Fruit fly (Drosophila melanogaster) whole organism, embryonic: ENCODE measurements around the gene CG33647.
A peak's percentile ranks its signal among the peaks of the same experiment; 100 is the strongest.

ENCODE experiments used
- Antp ChIP-seq: fragments of 200-800 bp; sonication (Bioruptor generic); optimal IDR thresholded peaks from 3 replicates; lab custom pipeline; 2016; ENCODE audit warnings: missing biosample characterization, missing genetic modification characterization
- Atf-2 ChIP-seq: fragments of 200-800 bp; sonication (Bioruptor generic); optimal IDR thresholded peaks from 2 replicates; lab custom pipeline; 2016; ENCODE audit warnings: missing biosample characterization, missing genetic modification characterization
- CG10462 ChIP-seq: fragments of 200-800 bp; sonication (Bioruptor generic); optimal IDR thresholded peaks from 2 replicates; lab custom pipeline; 2016; ENCODE audit warnings: missing biosample characterization, missing genetic modification characterization
- CG11247 ChIP-seq: fragments of 200-800 bp; sonication (Bioruptor generic); IDR thresholded peaks from 2 replicates; pipeline ENCODE4 v1.3.6; 2022; ENCODE audit warnings: missing biosample characterization, missing genetic modification characterization
- CG12071 ChIP-seq: fragments of 200-800 bp; sonication (Bioruptor generic); optimal IDR thresholded peaks from 3 replicates; lab custom pipeline; 2018; ENCODE audit warnings: missing biosample characterization, mild to moderate bottlenecking, missing genetic modification characterization
- CG14710 ChIP-seq: fragments of 200-800 bp; sonication (Bioruptor generic); optimal IDR thresholded peaks from 3 replicates; lab custom pipeline; 2019; ENCODE audit warnings: missing biosample characterization, mild to moderate bottlenecking, missing genetic modification characterization, moderate library complexity
- CG14965 ChIP-seq: fragments of 200-800 bp; sonication (Bioruptor generic); optimal IDR thresholded peaks from 2 replicates; lab custom pipeline; 2016; ENCODE audit warnings: missing biosample characterization, missing genetic modification characterization, borderline replicate concordance
- CG17186 ChIP-seq: fragments of 200-800 bp; sonication (Bioruptor generic); optimal IDR thresholded peaks from 3 replicates; lab custom pipeline; 2017; ENCODE audit warnings: missing biosample characterization, missing genetic modification reagents, missing genetic modification characterization
- CG2116 ChIP-seq: fragments of 200-800 bp; sonication (Bioruptor generic); optimal IDR thresholded peaks from 3 replicates; lab custom pipeline; 2018; ENCODE audit warnings: missing biosample characterization, mild to moderate bottlenecking, missing genetic modification characterization
- CG2199 ChIP-seq: fragments of 200-800 bp; sonication (Bioruptor generic); IDR thresholded peaks from 3 replicates; pipeline ENCODE4 v1.3.6; 2022; ENCODE audit warnings: missing biosample characterization, missing genetic modification characterization
- CG2712 ChIP-seq: fragments of 200-800 bp; optimal IDR thresholded peaks from 3 replicates; lab custom pipeline; 2019; ENCODE audit warnings: missing biosample characterization, mild to moderate bottlenecking, missing genetic modification characterization, moderate library complexity
- CG2889 ChIP-seq: fragments of 200-800 bp; sonication (Bioruptor generic); IDR thresholded peaks from 3 replicates; pipeline ENCODE4 v1.3.6; 2022; ENCODE audit warnings: missing biosample characterization, missing genetic modification characterization
- CG30403 ChIP-seq: fragments of 200-800 bp; sonication (Bioruptor generic); optimal IDR thresholded peaks from 3 replicates; lab custom pipeline; 2016; ENCODE audit warnings: missing biosample characterization, missing genetic modification characterization
- CG32532 ChIP-seq: fragments of 200-800 bp; sonication (Bioruptor generic); IDR thresholded peaks from 2 replicates; pipeline ENCODE4 v1.3.6; 2022; ENCODE audit warnings: missing biosample characterization, missing genetic modification characterization
- CG32772 ChIP-seq: fragments of 200-800 bp; sonication (Bioruptor generic); IDR thresholded peaks from 2 replicates; pipeline ENCODE4 v1.3.6; 2022; ENCODE audit warnings: missing biosample characterization, missing genetic modification characterization
- CG3281 ChIP-seq: fragments of 200-800 bp; sonication (Bioruptor generic); optimal IDR thresholded peaks from 3 replicates; lab custom pipeline; 2017; ENCODE audit warnings: missing biosample characterization, mild to moderate bottlenecking, missing genetic modification characterization
- CG3847 ChIP-seq: fragments of 200-800 bp; sonication (Bioruptor generic); IDR thresholded peaks from 2 replicates; pipeline ENCODE4 v1.3.6; 2022; ENCODE audit warnings: missing biosample characterization, missing genetic modification characterization
- CG4424 ChIP-seq: fragments of 200-800 bp; sonication (Bioruptor generic); optimal IDR thresholded peaks from 3 replicates; lab custom pipeline; 2016; ENCODE audit warnings: missing biosample characterization, missing genetic modification characterization
- Doc2 ChIP-seq: fragments of 200-800 bp; sonication (Bioruptor generic); IDR thresholded peaks from 2 replicates; pipeline ENCODE4 v1.3.6; 2022; ENCODE audit warnings: missing biosample characterization, missing genetic modification characterization
- Fer3 ChIP-seq: fragments of 200-800 bp; sonication (Bioruptor generic); optimal IDR thresholded peaks from 2 replicates; lab custom pipeline; 2018; ENCODE audit warnings: missing biosample characterization, mild to moderate bottlenecking, missing genetic modification characterization, moderate library complexity
- Hsf ChIP-seq: fragments of 200-800 bp; sonication (Bioruptor generic); optimal IDR thresholded peaks from 3 replicates; lab custom pipeline; 2016; ENCODE audit warnings: missing biosample characterization, missing genetic modification characterization
- Oaz ChIP-seq: fragments of 200-800 bp; sonication (Bioruptor generic); IDR thresholded peaks from 2 replicates; pipeline ENCODE4 v1.3.6; 2022; ENCODE audit warnings: missing biosample characterization, missing genetic modification characterization
- Oli ChIP-seq: fragments of 200-800 bp; sonication (Bioruptor generic); optimal IDR thresholded peaks from 2 replicates; lab custom pipeline; 2018; ENCODE audit warnings: missing biosample characterization, mild to moderate bottlenecking, missing genetic modification characterization, moderate library complexity
- Optix ChIP-seq: fragments of 200-800 bp; sonication (Bioruptor generic); IDR thresholded peaks from 3 replicates; pipeline ENCODE4 v1.3.6; 2022; ENCODE audit warnings: missing biosample characterization, missing genetic modification characterization
- Scr ChIP-seq: fragments of 200-800 bp; sonication (Bioruptor generic); IDR thresholded peaks from 2 replicates; pipeline ENCODE4 v1.3.6; 2022; ENCODE audit warnings: missing biosample characterization, missing genetic modification characterization; ENCODE audit not compliant: partially characterized antibody
- Side ChIP-seq: fragments of 200-800 bp; sonication (Bioruptor generic); optimal IDR thresholded peaks from 2 replicates; lab custom pipeline; 2016; ENCODE audit warnings: missing biosample characterization, missing genetic modification characterization
- Trl ChIP-seq, 3 experiments: fragments of >200 bp in 2 of 3; fragments of 200-800 bp in 1 of 3; sonication (Bioruptor generic) in 1 of 3; optimal IDR thresholded peaks; 2 replicates in 1 of 3; 3 replicates in 2 of 3; lab custom pipeline; 2016 to 2017; ENCODE audit warnings: missing biosample characterization in 1 of 3, missing genetic modification characterization in 1 of 3
- ac ChIP-seq: fragments of 200-800 bp; sonication (Bioruptor generic); optimal IDR thresholded peaks from 3 replicates; lab custom pipeline; 2017; ENCODE audit warnings: missing biosample characterization, mild to moderate bottlenecking, missing genetic modification characterization
- ap ChIP-seq: fragments of 200-800 bp; sonication (Bioruptor generic); IDR thresholded peaks from 2 replicates; pipeline ENCODE4 v1.3.6; 2022; ENCODE audit warnings: missing biosample characterization, missing genetic modification characterization
- bab2 ChIP-seq: fragments of 200-800 bp; sonication (Bioruptor generic); optimal IDR thresholded peaks from 2 replicates; lab custom pipeline; 2016; ENCODE audit warnings: missing biosample characterization, missing genetic modification characterization
- caup ChIP-seq: fragments of 200-800 bp; sonication (Bioruptor generic); optimal IDR thresholded peaks from 3 replicates; lab custom pipeline; 2017; ENCODE audit warnings: missing biosample characterization, mild to moderate bottlenecking, missing genetic modification characterization, moderate library complexity; ENCODE audit not compliant: severe bottlenecking
- crc ChIP-seq: fragments of 200-800 bp; sonication (Bioruptor generic); optimal IDR thresholded peaks from 2 replicates; lab custom pipeline; 2016; ENCODE audit warnings: missing biosample characterization, missing genetic modification characterization
- croc ChIP-seq: fragments of 200-800 bp; sonication (Bioruptor generic); conservative IDR thresholded peaks from 3 replicates; pipeline ENCODE4 v1.3.6; 2022; ENCODE audit warnings: missing biosample characterization, missing genetic modification characterization
- emc ChIP-seq: fragments of 200-800 bp; sonication (Bioruptor generic); optimal IDR thresholded peaks from 2 replicates; lab custom pipeline; 2016; ENCODE audit warnings: missing biosample characterization, missing genetic modification characterization
- eve ChIP-seq, 2 experiments: fragments of >200 bp; optimal IDR thresholded peaks; 2 replicates each; lab custom pipeline; 2017; ENCODE audit warnings: missing biosample characterization in 2 of 2, missing genetic modification characterization in 2 of 2
- grau ChIP-seq: fragments of 200-800 bp; optimal IDR thresholded peaks from 3 replicates; lab custom pipeline; 2019; ENCODE audit warnings: missing biosample characterization, mild to moderate bottlenecking, missing genetic modification characterization, moderate library complexity
- ham ChIP-seq: fragments of 200-800 bp; sonication (Bioruptor generic); IDR thresholded peaks from 2 replicates; pipeline ENCODE4 v1.3.6; 2022; ENCODE audit warnings: missing biosample characterization, missing genetic modification characterization
- ind ChIP-seq: fragments of 200-800 bp; sonication (Bioruptor generic); optimal IDR thresholded peaks from 3 replicates; lab custom pipeline; 2016; ENCODE audit warnings: missing biosample characterization, missing genetic modification characterization
- lab ChIP-seq: fragments of 200-800 bp; sonication (Bioruptor generic); optimal IDR thresholded peaks from 3 replicates; lab custom pipeline; 2017; ENCODE audit warnings: missing biosample characterization, missing genetic modification characterization, mild to moderate bottlenecking, moderate library complexity, missing genetic modification reagents
- lbe ChIP-seq: fragments of 200-800 bp; sonication (Bioruptor generic); optimal IDR thresholded peaks from 2 replicates; lab custom pipeline; 2016; ENCODE audit warnings: missing biosample characterization, mild to moderate bottlenecking, missing genetic modification characterization
- org-1 ChIP-seq: fragments of 200-800 bp; sonication (Bioruptor generic); optimal IDR thresholded peaks from 2 replicates; lab custom pipeline; 2017; ENCODE audit warnings: missing biosample characterization, missing genetic modification characterization
- pfk ChIP-seq: fragments of 200-800 bp; sonication (Bioruptor generic); optimal IDR thresholded peaks from 2 replicates; lab custom pipeline; 2018; ENCODE audit warnings: missing biosample characterization, mild to moderate bottlenecking, missing genetic modification characterization, moderate library complexity
- pita ChIP-seq: fragments of 200-800 bp; sonication (Bioruptor generic); optimal IDR thresholded peaks from 2 replicates; lab custom pipeline; 2017; ENCODE audit warnings: missing biosample characterization, mild to moderate bottlenecking, missing genetic modification characterization
- sens ChIP-seq: fragments of 200-800 bp; sonication (Bioruptor generic); peaks from one replicate; lab custom pipeline; 2016; ENCODE audit warnings: missing biosample characterization, missing genetic modification characterization
- sima ChIP-seq: fragments of 200-800 bp; sonication (Bioruptor generic); optimal IDR thresholded peaks from 2 replicates; lab custom pipeline; 2016; ENCODE audit warnings: missing biosample characterization, missing genetic modification characterization
- slbo ChIP-seq: fragments of 200-800 bp; sonication (Bioruptor generic); IDR thresholded peaks from 2 replicates; pipeline ENCODE4 v1.3.6; 2022; ENCODE audit warnings: missing biosample characterization, missing genetic modification characterization
- sqz ChIP-seq: fragments of 200-800 bp; sonication (Bioruptor generic); optimal IDR thresholded peaks from 3 replicates; lab custom pipeline; 2018; ENCODE audit warnings: missing biosample characterization, mild to moderate bottlenecking, missing genetic modification characterization
- tna ChIP-seq: fragments of 200-800 bp; sonication (Bioruptor generic); IDR thresholded peaks from 2 replicates; pipeline ENCODE4 v1.3.6; 2022; ENCODE audit warnings: missing biosample characterization, missing genetic modification characterization; ENCODE audit not compliant: partially characterized antibody
- zen ChIP-seq: fragments of 200-800 bp; sonication (Bioruptor generic); optimal IDR thresholded peaks from 3 replicates; lab custom pipeline; 2018; ENCODE audit warnings: missing biosample characterization, mild to moderate bottlenecking, missing genetic modification characterization, moderate library complexity

CG33647 gene

DNA sequence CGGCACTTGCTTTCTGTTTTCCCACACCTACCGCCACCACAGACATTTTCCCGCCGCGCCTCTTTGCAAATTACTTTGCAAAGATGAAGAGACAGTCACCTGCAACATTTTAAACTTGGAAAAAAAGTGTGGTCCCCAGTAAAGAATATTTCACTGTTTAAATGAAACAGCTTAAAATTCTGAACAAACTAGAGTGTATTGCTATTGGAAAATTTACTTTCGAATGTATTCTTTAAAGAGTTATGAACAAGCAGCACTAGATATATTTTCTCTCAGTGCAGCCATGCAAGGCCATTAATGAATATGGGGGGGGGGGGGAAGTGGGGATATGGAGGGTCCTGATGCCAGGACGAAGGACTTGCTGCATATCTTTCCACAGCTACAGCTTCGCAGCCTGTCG, 46.0 kb upstream of the CG33647 start:
- TF ChIP-seq ap = no peak
- TF ChIP-seq CG14965 (GFP tag; lab: Kevin White, UChicago) = no peak
- no peak for TF ChIP-seq CG10462 (GFP tag; lab: Kevin White, UChicago)

DNA sequence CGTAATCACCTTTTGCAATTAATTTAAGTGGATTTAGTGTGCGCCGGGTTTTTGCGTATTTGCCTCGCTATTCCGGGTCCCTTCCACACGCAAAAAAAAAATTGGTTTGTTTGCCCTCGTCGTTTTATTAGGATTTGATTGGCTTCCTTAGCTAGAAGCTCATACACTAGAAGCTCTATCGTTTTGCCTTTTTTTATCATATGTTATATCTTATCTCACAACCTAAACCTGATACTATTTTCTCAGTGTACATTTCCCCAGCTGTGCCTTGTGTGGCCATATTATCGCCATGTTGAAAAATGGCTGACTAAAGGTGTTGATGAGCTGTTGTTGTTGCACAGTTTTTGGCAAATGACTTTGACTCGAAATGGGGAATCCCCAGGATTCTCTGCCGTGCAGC, 45.4 kb upstream of the CG33647 start:
- TF ChIP-seq CG2712 (tag; lab: Kevin White, UChicago) = peak; percentile 35
- TF ChIP-seq CG32772 = no peak
- no peak for TF ChIP-seq ham (GFP tag; lab: Robert Waterston, UW)
- no peak for TF ChIP-seq Scr
- TF ChIP-seq Side (GFP tag; lab: Kevin White, UChicago) = peak; percentile 31
- TF ChIP-seq sens (GFP tag; lab: Kevin White, UChicago) = peak; percentile 80
- TF ChIP-seq caup (GFP tag; lab: Kevin White, UChicago) = peak; percentile 31
- TF ChIP-seq Oli (tag; lab: Kevin White, UChicago) = peak; percentile 5
- TF ChIP-seq Fer3 (tag; lab: Kevin White, UChicago) = peak; percentile 1
- peak; percentile 12 for TF ChIP-seq Atf-2 (GFP tag; lab: Kevin White, UChicago)
- no peak for TF ChIP-seq tna (GFP tag; lab: Robert Waterston, UW)
- TF ChIP-seq zen (tag; lab: Kevin White, UChicago) = peak; percentile 60
- TF ChIP-seq Hsf = peak; percentile 16
- TF ChIP-seq CG2116 (GFP tag; lab: Kevin White, UChicago) = no peak
- TF ChIP-seq eve (GFP tag; optimal IDR thresholded peaks at IDR 0.05; lab: Kevin White, UChicago) = no peak
- TF ChIP-seq bab2 (GFP tag; lab: Kevin White, UChicago) = peak; percentile 15
- no peak for TF ChIP-seq pita (GFP tag; lab: Kevin White, UChicago)
- TF ChIP-seq slbo (GFP tag; lab: Robert Waterston, UW) = peak; percentile 61; the same call in 1 of the 2 replicates
- 0 out of 2 replicates have a peak, but pooled peaks have one; percentile 8 for TF ChIP-seq CG3847
- TF ChIP-seq pfk (GFP tag; lab: Kevin White, UChicago) = no peak
- TF ChIP-seq Oaz (GFP tag; lab: Robert Waterston, UW) = 0 out of 2 replicates have a peak, but pooled peaks have one; percentile 25
- peak; percentile 6 for TF ChIP-seq CG3281
- peak; percentile 8 for TF ChIP-seq CG14710 (tag; lab: Kevin White, UChicago)
- TF ChIP-seq CG2889 = 0 out of 3 replicates have a peak, but pooled peaks have one; percentile 29
- no peak for TF ChIP-seq Trl (optimal IDR thresholded peaks at IDR 0.05; lab: Kevin White, UChicago)
- TF ChIP-seq Trl (GFP tag; optimal IDR thresholded peaks at IDR 0.05; lab: Kevin White, UChicago) = peak; percentile 28
- TF ChIP-seq ac = no peak
- peak; percentile 43; the same call in 1 of the 2 replicates for TF ChIP-seq CG32532 (GFP tag; lab: Robert Waterston, UW)
- no peak for TF ChIP-seq croc (GFP tag; lab: Robert Waterston, UW)
- peak; percentile 34 for TF ChIP-seq CG4424 (GFP tag; lab: Kevin White, UChicago)
- no peak for TF ChIP-seq lbe
- no peak for TF ChIP-seq sqz (GFP tag; lab: Kevin White, UChicago)
- peak; percentile 33 for TF ChIP-seq CG30403
- TF ChIP-seq CG17186 (GFP tag; lab: Kevin White, UChicago) = no peak
- peak; percentile 9 for TF ChIP-seq grau (tag; lab: Kevin White, UChicago)
- peak; percentile 20 for TF ChIP-seq Antp
- 0 out of 3 replicates have a peak, but pooled peaks have one; percentile 38 for TF ChIP-seq Optix (GFP tag; lab: Robert Waterston, UW)
- no peak for TF ChIP-seq sima (GFP tag; lab: Kevin White, UChicago)
- no peak for TF ChIP-seq Doc2 (GFP tag; lab: Robert Waterston, UW)
- no peak for TF ChIP-seq emc (GFP tag; lab: Kevin White, UChicago)
- peak; percentile 37 for TF ChIP-seq ind (GFP tag; lab: Kevin White, UChicago)
- peak; percentile 40 for TF ChIP-seq org-1 (GFP tag; lab: Kevin White, UChicago)
- no peak for TF ChIP-seq CG11247 (GFP tag; lab: Robert Waterston, UW)
- TF ChIP-seq CG2199 (GFP tag; lab: Robert Waterston, UW) = 0 out of 3 replicates have a peak, but pooled peaks have one; percentile 42
- TF ChIP-seq crc = peak; percentile 32
- TF ChIP-seq lab (GFP tag; lab: Kevin White, UChicago) = peak; percentile 66
- no peak for TF ChIP-seq CG12071 (GFP tag; lab: Kevin White, UChicago)
